Fruit fly (Drosophila melanogaster): ENCODE results near the gene CG11050.

CG11050 gene

DNA sequence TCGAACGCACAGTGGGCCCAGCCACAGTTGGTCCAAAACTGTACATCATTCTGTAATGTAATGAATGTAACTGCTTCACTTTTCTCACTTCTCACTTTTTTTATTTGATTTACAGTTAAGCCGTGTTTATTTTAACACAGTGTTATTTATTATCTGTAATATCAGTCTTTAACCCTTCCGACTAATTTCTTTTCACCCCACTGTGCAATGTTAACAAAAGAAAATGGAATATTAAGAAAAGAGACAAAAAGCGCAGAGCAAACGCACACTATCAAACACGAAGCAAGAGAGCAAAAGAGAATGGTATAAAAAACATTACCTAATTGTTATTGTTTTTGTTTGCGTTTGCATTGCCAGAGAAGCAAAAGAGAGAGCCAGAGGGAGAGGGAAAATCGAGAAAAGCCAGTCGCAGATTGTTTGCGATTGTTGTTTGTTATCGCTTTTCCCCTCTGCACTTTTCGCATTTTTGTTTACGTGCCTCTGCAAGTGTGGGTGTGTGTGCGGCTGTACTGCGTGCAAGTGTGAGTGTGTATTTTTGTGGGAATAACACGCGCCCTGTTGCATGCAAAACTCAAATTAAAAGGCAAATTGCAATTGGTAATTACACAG is 36.4 kb downstream of the CG11050 start:
- TF ChIP-seq CG9705 (GFP tag; optimal IDR thresholded peaks at IDR 0.05) = peak; percentile 40
- peak; percentile 93 for TF ChIP-seq fru (GFP tag; optimal IDR thresholded peaks at IDR 0.05)
- no peak for TF ChIP-seq Dfd (GFP tag; optimal IDR thresholded peaks at IDR 0.05)
- TF ChIP-seq Myc (optimal IDR thresholded peaks at IDR 0.05) = no peak
- no peak for TF ChIP-seq Hr78 (GFP tag; optimal IDR thresholded peaks at IDR 0.05)
- no peak for TF ChIP-seq Abd-B (GFP tag; optimal IDR thresholded peaks at IDR 0.05)
- no peak for TF ChIP-seq pan (optimal IDR thresholded peaks at IDR 0.05)
- TF ChIP-seq OdsH (GFP tag; optimal IDR thresholded peaks at IDR 0.05) = peak; percentile 88
- TF ChIP-seq usp (GFP tag; optimal IDR thresholded peaks at IDR 0.05) = no peak
- peak; percentile 90 for TF ChIP-seq ey (GFP tag; optimal IDR thresholded peaks at IDR 0.05)
- TF ChIP-seq dl (GFP tag; optimal IDR thresholded peaks at IDR 0.05; ENCODE audit: insufficient read depth in 1 of 2, partially characterized antibody in 2 of 2) = peak in 1 of 2 experiments; percentile 4
- peak; percentile 93 for TF ChIP-seq h (GFP tag; optimal IDR thresholded peaks at IDR 0.05)
- TF ChIP-seq br (GFP tag; optimal IDR thresholded peaks at IDR 0.05) = peak; percentile 91
- TF ChIP-seq lola (GFP tag; optimal IDR thresholded peaks at IDR 0.05) = no peak
- peak; percentile 85 for TF ChIP-seq Sp1 (GFP tag; optimal IDR thresholded peaks at IDR 0.05)
- peak; percentile 95 for TF ChIP-seq sv (GFP tag; optimal IDR thresholded peaks at IDR 0.05)
- peak; percentile 93 for TF ChIP-seq rgr (GFP tag; optimal IDR thresholded peaks at IDR 0.05)
- no peak for TF ChIP-seq CrebA (GFP tag; optimal IDR thresholded peaks at IDR 0.05; ENCODE audit: borderline replicate concordance)
- peak; percentile 76 for TF ChIP-seq woc (GFP tag; optimal IDR thresholded peaks at IDR 0.05)
- TF ChIP-seq Mio (GFP tag; optimal IDR thresholded peaks at IDR 0.05) = no peak
- peak; percentile 56 for TF ChIP-seq brk (GFP tag; optimal IDR thresholded peaks at IDR 0.05)
- TF ChIP-seq jim (GFP tag; optimal IDR thresholded peaks at IDR 0.05) = no peak
- peak; percentile 68 for TF ChIP-seq sage (GFP tag; optimal IDR thresholded peaks at IDR 0.05)
- peak; percentile 64 for TF ChIP-seq dmrt93B (GFP tag; optimal IDR thresholded peaks at IDR 0.05)
- peak; percentile 88 for TF ChIP-seq Hnf4 (GFP tag; optimal IDR thresholded peaks at IDR 0.05)
- TF ChIP-seq GATAd (GFP tag; optimal IDR thresholded peaks at IDR 0.05) = peak; percentile 28
- peak; percentile 85 for TF ChIP-seq CG32264 (GFP tag; optimal IDR thresholded peaks at IDR 0.05)
- no peak for TF ChIP-seq N (GFP tag; optimal IDR thresholded peaks at IDR 0.05)
- TF ChIP-seq Jra (GFP tag; optimal IDR thresholded peaks at IDR 0.05) = peak; percentile 48
- peak; percentile 42 to 93 for TF ChIP-seq foxo (GFP tag; optimal IDR thresholded peaks at IDR 0.05)
- no peak for TF ChIP-seq Rel (GFP tag; optimal IDR thresholded peaks at IDR 0.05)
- peak; percentile 97 for TF ChIP-seq Rel (tag; optimal IDR thresholded peaks at IDR 0.05)
- TF ChIP-seq HLH106 (tag; optimal IDR thresholded peaks at IDR 0.05) = peak; percentile 81
- no peak for TF ChIP-seq tai (GFP tag; optimal IDR thresholded peaks at IDR 0.05)
- no peak for TF ChIP-seq Hr83 (GFP tag; optimal IDR thresholded peaks at IDR 0.05; ENCODE audit: poor library complexity, severe bottlenecking)
- TF ChIP-seq Vsx2 (GFP tag; optimal IDR thresholded peaks at IDR 0.05; ENCODE audit: partially characterized antibody) = no peak
- peak; percentile 62 for TF ChIP-seq dsf (GFP tag; optimal IDR thresholded peaks at IDR 0.05; ENCODE audit: borderline replicate concordance)
- TF ChIP-seq psq (GFP tag; optimal IDR thresholded peaks at IDR 0.05) = peak; percentile 94
- no peak for TF ChIP-seq Dif (GFP tag; optimal IDR thresholded peaks at IDR 0.05; ENCODE audit: partially characterized antibody)

dm6 chr2L:6648163-6648628 is 37.4 kb downstream of the CG11050 start:
- TF ChIP-seq CG9705 (GFP tag; optimal IDR thresholded peaks at IDR 0.05) = peak; percentile 87
- TF ChIP-seq CrebA (GFP tag; optimal IDR thresholded peaks at IDR 0.05; ENCODE audit: borderline replicate concordance) = no peak
- peak in 1 of 2 experiments; percentile 96 for TF ChIP-seq foxo (GFP tag; optimal IDR thresholded peaks at IDR 0.05)
- no peak for TF ChIP-seq Myc (optimal IDR thresholded peaks at IDR 0.05)
- TF ChIP-seq CG32264 (GFP tag; optimal IDR thresholded peaks at IDR 0.05) = peak; percentile 72
- TF ChIP-seq br (GFP tag; optimal IDR thresholded peaks at IDR 0.05) = peak; percentile 93
- TF ChIP-seq dsf (GFP tag; optimal IDR thresholded peaks at IDR 0.05; ENCODE audit: borderline replicate concordance) = peak; percentile 42
- TF ChIP-seq Mio (GFP tag; optimal IDR thresholded peaks at IDR 0.05) = peak; percentile 35
- TF ChIP-seq Hr83 (GFP tag; optimal IDR thresholded peaks at IDR 0.05; ENCODE audit: poor library complexity, severe bottlenecking) = no peak
- no peak for TF ChIP-seq Vsx2 (GFP tag; optimal IDR thresholded peaks at IDR 0.05; ENCODE audit: partially characterized antibody)
- peak; percentile 94 for TF ChIP-seq h (GFP tag; optimal IDR thresholded peaks at IDR 0.05)
- TF ChIP-seq ey (GFP tag; optimal IDR thresholded peaks at IDR 0.05) = peak; percentile 90
- peak; percentile 55 for TF ChIP-seq GATAd (GFP tag; optimal IDR thresholded peaks at IDR 0.05)
- TF ChIP-seq rgr (GFP tag; optimal IDR thresholded peaks at IDR 0.05) = peak; percentile 95
- TF ChIP-seq psq (GFP tag; optimal IDR thresholded peaks at IDR 0.05) = peak; percentile 88
- TF ChIP-seq Jra (GFP tag; optimal IDR thresholded peaks at IDR 0.05) = peak; percentile 57
- no peak for TF ChIP-seq N (GFP tag; optimal IDR thresholded peaks at IDR 0.05)
- peak; percentile 92 for TF ChIP-seq OdsH (GFP tag; optimal IDR thresholded peaks at IDR 0.05)
- TF ChIP-seq HLH106 (tag; optimal IDR thresholded peaks at IDR 0.05) = peak; percentile 93
- peak; percentile 95 for TF ChIP-seq sv (GFP tag; optimal IDR thresholded peaks at IDR 0.05)
- no peak for TF ChIP-seq usp (GFP tag; optimal IDR thresholded peaks at IDR 0.05)
- TF ChIP-seq Rel (GFP tag; optimal IDR thresholded peaks at IDR 0.05) = peak; percentile 72
- TF ChIP-seq Rel (tag; optimal IDR thresholded peaks at IDR 0.05) = peak; percentile 69
- TF ChIP-seq woc (GFP tag; optimal IDR thresholded peaks at IDR 0.05) = peak; percentile 86
- TF ChIP-seq fru (GFP tag; optimal IDR thresholded peaks at IDR 0.05) = peak; percentile 93
- TF ChIP-seq pan (optimal IDR thresholded peaks at IDR 0.05) = no peak
- TF ChIP-seq Sp1 (GFP tag; optimal IDR thresholded peaks at IDR 0.05) = peak; percentile 90
- TF ChIP-seq jim (GFP tag; optimal IDR thresholded peaks at IDR 0.05) = no peak

Measured in whole organism, wandering third instar larva.